Fruit fly (Drosophila melanogaster) whole organism, embryonic: ENCODE results near the gene Egfrap.

Experiments used
- Atf6 ChIP-seq: fragments of 200-800 bp; sonication (Bioruptor generic); IDR thresholded peaks from 2 replicates; pipeline ENCODE4 v1.3.6; 2022; ENCODE audit warnings: missing biosample characterization, missing genetic modification characterization
- Awh ChIP-seq: fragments of 200-800 bp; sonication (Bioruptor generic); IDR thresholded peaks from 2 replicates; pipeline ENCODE4, ENCODE4 v1.3.6; 2022; ENCODE audit warnings: missing biosample characterization, missing genetic modification characterization
- Blimp-1 ChIP-seq: fragments of 200-800 bp; sonication (Bioruptor generic); optimal IDR thresholded peaks from 3 replicates; lab custom pipeline; 2018; ENCODE audit warnings: missing biosample characterization, missing genetic modification characterization, mild to moderate bottlenecking, moderate library complexity, missing genetic modification reagents
- CG10654 ChIP-seq: fragments of 200-800 bp; sonication (Bioruptor generic); optimal IDR thresholded peaks from 2 replicates; lab custom pipeline; 2016; ENCODE audit warnings: missing biosample characterization, missing genetic modification characterization
- CG11398 ChIP-seq: fragments of 200-800 bp; sonication (Bioruptor generic); optimal IDR thresholded peaks from 2 replicates; lab custom pipeline; 2016; ENCODE audit warnings: missing biosample characterization, missing genetic modification characterization
- CG11504 ChIP-seq: fragments of 200-800 bp; sonication (Bioruptor generic); optimal IDR thresholded peaks from 3 replicates; lab custom pipeline; 2019; ENCODE audit warnings: missing biosample characterization, mild to moderate bottlenecking, missing genetic modification characterization, moderate library complexity
- CG12236 ChIP-seq: fragments of 200-800 bp; sonication (Bioruptor generic); optimal IDR thresholded peaks from 2 replicates; lab custom pipeline; 2016; ENCODE audit warnings: missing biosample characterization, missing genetic modification characterization
- CG13894 ChIP-seq: fragments of 200-800 bp; sonication (Bioruptor generic); optimal IDR thresholded peaks from 3 replicates; lab custom pipeline; 2018; ENCODE audit warnings: missing biosample characterization, mild to moderate bottlenecking, missing genetic modification characterization, moderate library complexity
- CG14441 ChIP-seq: fragments of 200-800 bp; sonication (Bioruptor generic); IDR thresholded peaks from 2 replicates; pipeline ENCODE4 v1.3.6; 2022; ENCODE audit warnings: missing biosample characterization, missing genetic modification characterization
- CG15073 ChIP-seq: fragments of 200-800 bp; sonication (Bioruptor generic); optimal IDR thresholded peaks from 2 replicates; lab custom pipeline; 2016; ENCODE audit warnings: missing biosample characterization, missing genetic modification characterization
- CG1603 ChIP-seq: fragments of 200-800 bp; sonication (Bioruptor generic); optimal IDR thresholded peaks from 2 replicates; lab custom pipeline; 2019; ENCODE audit warnings: missing biosample characterization, mild to moderate bottlenecking, missing genetic modification characterization, moderate library complexity
- CG16863 ChIP-seq: fragments of 200-800 bp; sonication (Bioruptor generic); optimal IDR thresholded peaks from 3 replicates; lab custom pipeline; 2016; ENCODE audit warnings: missing biosample characterization, missing genetic modification characterization
- CG17359 ChIP-seq: fragments of 200-800 bp; sonication (Bioruptor generic); optimal IDR thresholded peaks from 3 replicates; lab custom pipeline; 2018; ENCODE audit warnings: missing biosample characterization, mild to moderate bottlenecking, missing genetic modification characterization, moderate library complexity
- CG17568 ChIP-seq: fragments of 200-800 bp; sonication (Bioruptor generic); optimal IDR thresholded peaks from 2 replicates; lab custom pipeline; 2018; ENCODE audit warnings: missing biosample characterization, mild to moderate bottlenecking, missing genetic modification characterization, moderate library complexity
- CG30403 ChIP-seq: fragments of 200-800 bp; sonication (Bioruptor generic); optimal IDR thresholded peaks from 3 replicates; lab custom pipeline; 2016; ENCODE audit warnings: missing biosample characterization, missing genetic modification characterization
- CG33213 ChIP-seq: fragments of 200-800 bp; sonication (Bioruptor generic); optimal IDR thresholded peaks from 3 replicates; lab custom pipeline; 2016; ENCODE audit warnings: missing biosample characterization, missing genetic modification characterization
- CG4707 ChIP-seq: fragments of 200-800 bp; sonication (Bioruptor generic); optimal IDR thresholded peaks from 2 replicates; lab custom pipeline; 2018; ENCODE audit warnings: missing biosample characterization, mild to moderate bottlenecking, missing genetic modification characterization, moderate library complexity
- CG6654 ChIP-seq: fragments of 200-800 bp; sonication (Bioruptor generic); optimal IDR thresholded peaks from 2 replicates; lab custom pipeline; 2017; ENCODE audit warnings: missing biosample characterization, mild to moderate bottlenecking, missing genetic modification characterization
- CG8290 ChIP-seq, 3 experiments: fragments of 200-800 bp; sonication (Bioruptor generic); optimal IDR thresholded peaks; 2 replicates each; lab custom pipeline; 2016 to 2019; ENCODE audit warnings: missing biosample characterization in 3 of 3, missing genetic modification characterization in 3 of 3, mild to moderate bottlenecking in 2 of 3, moderate library complexity in 1 of 3
- Chrac-16 ChIP-seq: fragments of 200-800 bp; sonication (Bioruptor generic); optimal IDR thresholded peaks from 3 replicates; lab custom pipeline; 2016; ENCODE audit warnings: missing biosample characterization, missing genetic modification characterization
- CoRest ChIP-seq: fragments of 200-800 bp; sonication (Bioruptor generic); optimal IDR thresholded peaks from 3 replicates; lab custom pipeline; 2018; ENCODE audit warnings: missing biosample characterization, mild to moderate bottlenecking, missing genetic modification characterization, moderate library complexity
- E2f1 ChIP-seq: fragments of 200-800 bp; sonication (Bioruptor generic); IDR thresholded peaks from 2 replicates; pipeline ENCODE4 v1.3.6; 2022; ENCODE audit warnings: missing biosample characterization, missing genetic modification characterization
- HLH54F ChIP-seq: fragments of 200-800 bp; sonication (Bioruptor generic); optimal IDR thresholded peaks from 3 replicates; lab custom pipeline; 2016; ENCODE audit warnings: missing biosample characterization, missing genetic modification characterization
- Hr3 ChIP-seq: fragments of 200-800 bp; sonication (Bioruptor generic); optimal IDR thresholded peaks from 3 replicates; lab custom pipeline; 2016; ENCODE audit warnings: missing biosample characterization, missing genetic modification characterization
- NFAT ChIP-seq: fragments of 200-800 bp; sonication (Bioruptor generic); IDR thresholded peaks from 2 replicates; pipeline ENCODE4 v1.3.6; 2022; ENCODE audit warnings: missing biosample characterization, missing genetic modification characterization
- Nf-YC ChIP-seq: fragments of 200-800 bp; optimal IDR thresholded peaks from 3 replicates; lab custom pipeline; 2019; ENCODE audit warnings: missing biosample characterization, mild to moderate bottlenecking, missing genetic modification characterization, moderate library complexity
- Rfx ChIP-seq: fragments of 200-800 bp; sonication (Bioruptor generic); IDR thresholded peaks from 2 replicates; pipeline ENCODE4 v1.3.6; 2022; ENCODE audit warnings: missing biosample characterization, missing genetic modification characterization
- Six4 ChIP-seq: fragments of 200-800 bp; sonication (Bioruptor generic); optimal IDR thresholded peaks from 2 replicates; lab custom pipeline; 2016; ENCODE audit warnings: missing biosample characterization, missing genetic modification characterization
- Sry-δ ChIP-seq: fragments of 200-800 bp; sonication (Bioruptor generic); optimal IDR thresholded peaks from 2 replicates; lab custom pipeline; 2016; ENCODE audit warnings: missing biosample characterization, missing genetic modification characterization
- TFAM ChIP-seq: fragments of 200-800 bp; sonication (Bioruptor generic); optimal IDR thresholded peaks from 2 replicates; lab custom pipeline; 2017; ENCODE audit warnings: missing biosample characterization, missing genetic modification characterization, inconsistent platforms
- ase ChIP-seq: fragments of 200-800 bp; sonication (Bioruptor generic); IDR thresholded peaks from 3 replicates; pipeline ENCODE4 v1.3.6; 2022; ENCODE audit warnings: missing biosample characterization, missing genetic modification characterization
- ash1 ChIP-seq: fragments of 200-800 bp; sonication (Bioruptor generic); optimal IDR thresholded peaks from 2 replicates; lab custom pipeline; 2018; ENCODE audit warnings: missing biosample characterization, mild to moderate bottlenecking, missing genetic modification characterization
- corto ChIP-seq: fragments of 200-800 bp; sonication (Bioruptor generic); optimal IDR thresholded peaks from 2 replicates; lab custom pipeline; 2016; ENCODE audit warnings: missing biosample characterization, mild to moderate bottlenecking, missing genetic modification characterization, moderate library complexity
- dm ChIP-seq: fragments of 200-800 bp; sonication (Bioruptor generic); optimal IDR thresholded peaks from 3 replicates; lab custom pipeline; 2016; ENCODE audit warnings: missing biosample characterization, missing genetic modification characterization
- gt ChIP-seq: fragments of 200-800 bp; sonication (Bioruptor generic); IDR thresholded peaks from 2 replicates; pipeline ENCODE4 v1.3.6; 2022; ENCODE audit warnings: missing biosample characterization, missing genetic modification characterization
- insv ChIP-seq, 2 experiments: fragments of 200-800 bp; sonication (Bioruptor generic); optimal IDR thresholded peaks; 3 replicates each; lab custom pipeline; 2016 to 2018; ENCODE audit warnings: missing biosample characterization in 2 of 2, missing genetic modification characterization in 2 of 2
- inv ChIP-seq: fragments of 200-800 bp; sonication (Bioruptor generic); IDR thresholded peaks from 2 replicates; pipeline ENCODE4 v1.3.6; 2022; ENCODE audit warnings: missing biosample characterization, missing genetic modification characterization; ENCODE audit not compliant: partially characterized antibody
- kah ChIP-seq: fragments of 200-800 bp; sonication (Bioruptor generic); optimal IDR thresholded peaks from 2 replicates; lab custom pipeline; 2018; ENCODE audit warnings: missing biosample characterization, mild to moderate bottlenecking, missing genetic modification characterization
- knrl ChIP-seq: fragments of 200-800 bp; sonication (Bioruptor generic); IDR thresholded peaks from 3 replicates; pipeline ENCODE4 v1.3.6; 2022; ENCODE audit warnings: missing biosample characterization, missing genetic modification characterization; ENCODE audit not compliant: partially characterized antibody
- lmd ChIP-seq: fragments of 200-800 bp; sonication (Bioruptor generic); IDR thresholded peaks from 2 replicates; pipeline ENCODE4 v1.3.6; 2022; ENCODE audit warnings: missing biosample characterization, missing genetic modification characterization
- luna ChIP-seq: fragments of 200-800 bp; sonication (Bioruptor generic); optimal IDR thresholded peaks from 2 replicates; lab custom pipeline; 2016; ENCODE audit warnings: missing biosample characterization, missing genetic modification characterization
- pho ChIP-seq: fragments of 200-800 bp; sonication (Bioruptor generic); optimal IDR thresholded peaks from 2 replicates; lab custom pipeline; 2016; ENCODE audit warnings: missing biosample characterization, missing genetic modification characterization
- phol ChIP-seq: fragments of 200-800 bp; sonication (Bioruptor generic); optimal IDR thresholded peaks from 3 replicates; lab custom pipeline; 2018; ENCODE audit warnings: missing biosample characterization, mild to moderate bottlenecking, missing genetic modification characterization, moderate library complexity
- run ChIP-seq: fragments of 200-800 bp; sonication (Bioruptor generic); optimal IDR thresholded peaks from 3 replicates; lab custom pipeline; 2018; ENCODE audit warnings: missing biosample characterization, mild to moderate bottlenecking, missing genetic modification characterization
- seq ChIP-seq: fragments of 200-800 bp; sonication (Bioruptor generic); IDR thresholded peaks from 2 replicates; pipeline ENCODE4 v1.3.6; 2022; ENCODE audit warnings: missing biosample characterization, missing genetic modification characterization
- shn ChIP-seq: fragments of 200-800 bp; sonication (Bioruptor generic); optimal IDR thresholded peaks from 3 replicates; lab custom pipeline; 2016; ENCODE audit warnings: missing biosample characterization, missing genetic modification characterization
- sima ChIP-seq: fragments of 200-800 bp; sonication (Bioruptor generic); optimal IDR thresholded peaks from 2 replicates; lab custom pipeline; 2016; ENCODE audit warnings: missing biosample characterization, missing genetic modification characterization
- stwl ChIP-seq: fragments of 200-800 bp; sonication (Bioruptor generic); optimal IDR thresholded peaks from 3 replicates; lab custom pipeline; 2018; ENCODE audit warnings: missing biosample characterization, mild to moderate bottlenecking, missing genetic modification characterization, moderate library complexity
- toy ChIP-seq: fragments of 200-800 bp; sonication (Bioruptor generic); IDR thresholded peaks from 2 replicates; pipeline ENCODE4 v1.3.6; 2022; ENCODE audit warnings: missing biosample characterization, missing genetic modification characterization
- usp ChIP-seq: fragments of >200 bp; optimal IDR thresholded peaks from 2 replicates; lab custom pipeline; 2017; ENCODE audit warnings: missing biosample characterization, missing genetic modification characterization
- wek ChIP-seq: fragments of 200-800 bp; sonication (Bioruptor generic); optimal IDR thresholded peaks from 3 replicates; lab custom pipeline; 2018; ENCODE audit warnings: missing biosample characterization, mild to moderate bottlenecking, missing genetic modification characterization, moderate library complexity
- z ChIP-seq: fragments of 200-800 bp; sonication (Bioruptor generic); IDR thresholded peaks from 3 replicates; pipeline ENCODE4 v1.3.6; 2022; ENCODE audit warnings: missing biosample characterization, missing genetic modification characterization

The Egfrap gene

DNA sequence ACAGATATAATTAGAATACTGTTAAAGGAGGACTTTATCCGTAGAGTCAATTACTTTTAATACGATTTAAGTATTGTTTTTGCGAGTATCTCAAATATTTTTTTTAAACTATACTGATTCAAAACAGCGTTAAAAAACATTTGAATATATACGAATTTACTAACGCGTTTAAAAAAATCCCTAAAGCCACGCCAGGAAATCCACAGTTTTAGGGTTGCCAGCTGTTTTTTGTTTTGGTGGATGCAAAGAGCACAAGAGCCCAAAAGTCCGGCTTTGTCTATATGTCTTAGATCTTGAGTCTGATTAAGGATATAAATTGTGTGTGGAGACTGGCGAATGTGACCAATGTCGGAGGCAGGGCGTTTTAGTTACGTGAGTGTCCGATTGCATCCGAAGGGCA, 22.9 kb downstream of the Egfrap start (continued):
- TF ChIP-seq sima (no peak), dm (no peak), insv (GFP tag; optimal IDR thresholded peaks at IDR 0.05; lab: Kevin White, UChicago) (no peak), CG11504 (tag; lab: Kevin White, UChicago) (peak; percentile 5), CoRest (tag; lab: Kevin White, UChicago) (peak; percentile 17), CG11398 (no peak), CG4707 (no peak), CG14441 (GFP tag; lab: Robert Waterston, UW) (no peak), CG8290 (GFP tag; optimal IDR thresholded peaks at IDR 0.05; lab: Kevin White, UChicago) (peak; percentile 3), CG8290 (tag; optimal IDR thresholded peaks at IDR 0.05; lab: Kevin White, UChicago) (no peak), phol (tag; lab: Kevin White, UChicago) (peak; percentile 24), CG12236 (no peak), E2f1 (GFP tag; lab: Robert Waterston, UW) (no peak), corto (GFP tag; lab: Kevin White, UChicago) (no peak), seq (GFP tag; lab: Robert Waterston, UW) (no peak), wek (GFP tag; lab: Kevin White, UChicago) (no peak), TFAM (GFP tag; lab: Kevin White, UChicago) (no peak), stwl (peak; percentile 90), CG13894 (no peak), HLH54F (GFP tag; lab: Kevin White, UChicago) (no peak), run (tag; lab: Kevin White, UChicago) (no peak), CG33213 (GFP tag; lab: Kevin White, UChicago) (peak; percentile 36), z (GFP tag; lab: Robert Waterston, UW) (no peak), CG30403 (no peak), CG17568 (no peak), ash1 (GFP tag; lab: Kevin White, UChicago) (no peak), Hr3 (no peak), knrl (no peak), CG10654 (GFP tag; lab: Kevin White, UChicago) (no peak), Atf6 (peak; percentile 15; the same call in 1 of the 2 replicates), luna (GFP tag; lab: Kevin White, UChicago) (no peak), ase (GFP tag; lab: Robert Waterston, UW) (no peak), lmd (no peak), inv (GFP tag; lab: Robert Waterston, UW) (no peak), CG15073 (GFP tag; lab: Kevin White, UChicago) (no peak), gt (GFP tag; lab: Robert Waterston, UW) (no peak), CG1603 (peak; percentile 24), pho (GFP tag; lab: Kevin White, UChicago) (no peak), usp (GFP tag; lab: Kevin White, UChicago) (no peak), Rfx (GFP tag; lab: Robert Waterston, UW) (peak; percentile 11; the same call in 1 of the 2 replicates), Nf-YC (tag; lab: Kevin White, UChicago) (peak; percentile 2), Chrac-16 (GFP tag; lab: Kevin White, UChicago) (no peak), toy (GFP tag; lab: Robert Waterston, UW) (no peak), kah (GFP tag; lab: Kevin White, UChicago) (no peak), Blimp-1 (GFP tag; lab: Kevin White, UChicago) (no peak), Six4 (no peak), Awh (GFP tag; lab: Robert Waterston, UW) (no peak), shn (no peak), CG17359 (no peak), NFAT (GFP tag; lab: Robert Waterston, UW) (no peak), Sry-δ (GFP tag; lab: Kevin White, UChicago) (no peak), CG16863 (GFP tag; lab: Kevin White, UChicago) (no peak), CG6654 (GFP tag; lab: Kevin White, UChicago) (no peak)
